Worm (Caenorhabditis elegans) whole organism, late embryonic: Measurements from ENCODE around the gene tyra-3.

ENCODE experiments used
- ceh-6 ChIP-seq: fragments of 200-800 bp; sonication (Bioruptor generic); optimal IDR thresholded peaks from 2 replicates; lab custom pipeline; 2018; ENCODE audit warnings: mild to moderate bottlenecking, missing genetic modification characterization, missing compliant biosample characterization
- ceh-9 ChIP-seq: sonication (generic microtip); optimal IDR thresholded peaks from 2 replicates; lab custom pipeline; 2016; ENCODE audit warnings: mild to moderate bottlenecking, missing genetic modification characterization, inconsistent platforms, missing compliant biosample characterization
- dmd-4 ChIP-seq: sonication (generic microtip); optimal IDR thresholded peaks from 2 replicates; lab custom pipeline; 2016; ENCODE audit warnings: borderline replicate concordance, missing genetic modification characterization, missing compliant biosample characterization
- gmeb-2 ChIP-seq: sonication (generic microtip); optimal IDR thresholded peaks from 2 replicates; lab custom pipeline; 2016; ENCODE audit warnings: missing genetic modification characterization, inconsistent platforms, missing compliant biosample characterization
- lim-6 ChIP-seq: sonication (generic microtip); optimal IDR thresholded peaks from 2 replicates; lab custom pipeline; 2016; ENCODE audit warnings: missing genetic modification characterization, missing compliant biosample characterization
- nfya-1 ChIP-seq: sonication (generic microtip); optimal IDR thresholded peaks from 2 replicates; lab custom pipeline; 2017; ENCODE audit warnings: missing genetic modification characterization, mild to moderate bottlenecking, missing compliant biosample characterization, antibody characterized with exemption, moderate library complexity
- pha-2 ChIP-seq: sonication (generic microtip); optimal IDR thresholded peaks from 2 replicates; lab custom pipeline; 2017; ENCODE audit warnings: mild to moderate bottlenecking, missing genetic modification characterization, missing compliant biosample characterization
- pqm-1 ChIP-seq: sonication (generic microtip); optimal IDR thresholded peaks from 2 replicates; lab custom pipeline; 2016; ENCODE audit warnings: missing genetic modification characterization, missing compliant biosample characterization

DNA sequence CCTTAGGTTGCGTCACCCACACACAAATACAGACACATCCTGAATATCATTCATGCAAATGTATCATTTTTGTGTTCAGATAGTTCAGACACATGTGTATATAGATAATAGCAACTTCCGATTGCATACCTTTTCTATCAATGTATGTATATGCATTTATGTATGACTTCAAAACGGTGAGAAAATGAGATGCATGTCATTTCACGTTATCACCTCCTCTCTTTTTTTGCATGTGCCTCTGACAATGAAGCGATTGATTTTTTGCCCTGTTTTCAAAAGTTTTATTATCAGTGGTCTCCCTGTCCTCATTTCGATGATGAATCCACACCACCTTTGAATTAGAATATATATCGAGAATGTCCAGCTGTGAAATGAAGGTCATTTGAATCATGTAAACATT is 42.0 kb upstream of the tyra-3 start, which contains the start of gene K05B2.2:
- no peak for TF ChIP-seq ceh-9 (tag; lab: Kevin White, UChicago)
- TF ChIP-seq dmd-4 (tag; lab: Kevin White, UChicago), result no peak
- TF ChIP-seq pha-2 (tag; lab: Kevin White, UChicago), result no peak
- TF ChIP-seq lim-6 (tag; lab: Kevin White, UChicago), result no peak
- TF ChIP-seq pqm-1 (tag; lab: Kevin White, UChicago), result no peak
- TF ChIP-seq ceh-6, result no peak
- no peak for TF ChIP-seq nfya-1 (tag; lab: Kevin White, UChicago)
- no peak for TF ChIP-seq gmeb-2 (tag; lab: Kevin White, UChicago)
